Worm (Caenorhabditis elegans) whole organism, midembryonic: ENCODE data around the gene skp-1.

Experiments used
- T22C8.4 ChIP-seq: fragments of 200-800 bp; sonication (Bioruptor generic); IDR thresholded peaks from 2 replicates; pipeline ENCODE4 v1.3.6; 2022; ENCODE audit warnings: missing genetic modification characterization, missing compliant biosample characterization
- cog-1 ChIP-seq: sonication (generic microtip); optimal IDR thresholded peaks from 2 replicates; lab custom pipeline; 2016; ENCODE audit warnings: missing genetic modification characterization, missing compliant biosample characterization
- flt-1 ChIP-seq: fragments of 200-800 bp; sonication (Bioruptor generic); IDR thresholded peaks from 2 replicates; pipeline ENCODE4 v1.3.6; 2022; ENCODE audit warnings: missing genetic modification characterization, missing compliant biosample characterization
- klf-2 ChIP-seq: fragments of 200-800 bp; sonication (Bioruptor generic); conservative IDR thresholded peaks from 2 replicates; pipeline ENCODE4 v1.3.6; 2022; ENCODE audit warnings: missing genetic modification reagents, missing genetic modification characterization, missing compliant biosample characterization
- med-1 ChIP-seq: sonication (generic microtip); optimal IDR thresholded peaks from 2 replicates; lab custom pipeline; 2017; ENCODE audit warnings: missing genetic modification characterization, mild to moderate bottlenecking, missing compliant biosample characterization, antibody characterized with exemption, missing genetic modification reagents; ENCODE audit not compliant: insufficient read depth
- ref-1 ChIP-seq: fragments of 200-800 bp; sonication (Bioruptor generic); conservative IDR thresholded peaks from 2 replicates; pipeline ENCODE4 v1.3.6; 2022; ENCODE audit warnings: missing genetic modification reagents, missing genetic modification characterization, missing compliant biosample characterization
- tab-1 ChIP-seq: fragments of 200-800 bp; sonication (Bioruptor generic); IDR thresholded peaks from 2 replicates; pipeline ENCODE4 v1.3.6; 2022; ENCODE audit warnings: missing genetic modification characterization, missing compliant biosample characterization
- ztf-23 ChIP-seq: fragments of 200-800 bp; sonication (Bioruptor generic); IDR thresholded peaks from 2 replicates; pipeline ENCODE4 v1.3.6; 2022; ENCODE audit warnings: missing genetic modification reagents, missing genetic modification characterization, missing compliant biosample characterization
- ztf-29 ChIP-seq: fragments of 200-800 bp; sonication (Bioruptor generic); IDR thresholded peaks from 2 replicates; pipeline ENCODE4 v1.3.6; 2022; ENCODE audit warnings: missing genetic modification reagents, missing genetic modification characterization, missing compliant biosample characterization

DNA sequence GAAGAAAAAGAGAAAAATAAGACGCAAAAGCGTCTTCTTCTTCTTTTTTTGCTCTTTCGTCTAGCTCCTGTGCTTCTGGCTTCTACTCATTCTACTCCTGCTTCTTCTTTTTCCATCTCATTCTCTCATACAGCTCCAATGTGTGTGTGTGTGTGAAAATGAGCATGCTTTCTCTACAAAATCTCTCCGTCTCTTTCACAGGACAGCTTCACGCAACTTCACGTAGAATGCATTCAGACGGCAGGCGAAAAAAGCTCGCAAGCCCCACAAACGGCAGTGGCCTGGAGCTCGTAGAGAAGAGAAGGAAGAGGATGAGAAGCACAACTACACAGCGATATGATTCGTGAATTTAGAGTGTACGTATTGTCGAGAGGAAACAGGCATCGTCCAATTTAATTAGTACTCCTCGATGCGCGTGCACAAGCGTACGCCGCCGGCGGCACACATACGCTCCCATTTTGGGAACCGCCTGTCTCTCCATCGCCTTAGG, 3.9 kb upstream of the skp-1 start:
- no peak for TF ChIP-seq cog-1 (tag; lab: Kevin White, UChicago)
- TF ChIP-seq ztf-29 (GFP tag; lab: Robert Waterston, UW): no peak
- TF ChIP-seq klf-2 (GFP tag; lab: Robert Waterston, UW): no peak
- TF ChIP-seq med-1 (GFP tag; lab: Kevin White, UChicago): no peak
- no peak for TF ChIP-seq flt-1 (GFP tag; lab: Robert Waterston, UW)
- TF ChIP-seq ref-1: no peak
- TF ChIP-seq ztf-23: no peak
- no peak for TF ChIP-seq T22C8.4
- no peak for TF ChIP-seq tab-1 (GFP tag; lab: Robert Waterston, UW)
